Fruit fly (Drosophila melanogaster): Measurements from ENCODE around the gene cv-d.

- TF ChIP-seq insv (optimal IDR thresholded peaks at IDR 0.05) (no peak), h (optimal IDR thresholded peaks at IDR 0.05) (no peak), psq (optimal IDR thresholded peaks at IDR 0.05) (no peak), Sin3A (optimal IDR thresholded peaks at IDR 0.05) (no peak), Myc (optimal IDR thresholded peaks at IDR 0.05) (no peak), ttk (optimal IDR thresholded peaks at IDR 0.05) (no peak)
Observed at dm6 chr3R:15807306-15807705, 46.1 kb downstream of the cv-d start.
